Fruit fly (Drosophila melanogaster): ENCODE measurements around the gene Myc.

Myc gene

dm6 chrX:3431641-3432040 lies 58.7 kb downstream of the Myc start (continued):
- TF ChIP-seq gfzf (GFP tag; optimal IDR thresholded peaks at IDR 0.05) (no peak), H15 (GFP tag; IDR thresholded peaks at IDR 0.05) (peak; percentile 57; the same call in 1 of the 3 replicates), Xbp1 (GFP tag; optimal IDR thresholded peaks at IDR 0.05) (peak; percentile 69), wek (GFP tag; optimal IDR thresholded peaks at IDR 0.05) (no peak), fd96Cb (tag; optimal IDR thresholded peaks at IDR 0.05) (peak; percentile 58), pita (GFP tag; optimal IDR thresholded peaks at IDR 0.05) (no peak), sima (GFP tag; optimal IDR thresholded peaks at IDR 0.05) (no peak), hkb (optimal IDR thresholded peaks at IDR 0.05) (no peak), hkb (GFP tag; IDR thresholded peaks at IDR 0.05) (peak; percentile 62), CG13296 (GFP tag; optimal IDR thresholded peaks at IDR 0.05) (peak; percentile 36), CG31224 (GFP tag; IDR thresholded peaks at IDR 0.05) (peak; percentile 68), salm (tag; optimal IDR thresholded peaks at IDR 0.05) (peak; percentile 31), CG5245 (GFP tag; optimal IDR thresholded peaks at IDR 0.05) (no peak), Dp (GFP tag; optimal IDR thresholded peaks at IDR 0.05) (no peak), ara (GFP tag; IDR thresholded peaks at IDR 0.05) (peak; percentile 66; the same call in 1 of the 2 replicates), Dll (GFP tag; IDR thresholded peaks at IDR 0.05; ENCODE audit: partially characterized antibody) (no peak), ERR (GFP tag; optimal IDR thresholded peaks at IDR 0.05) (no peak), CG4404 (GFP tag; IDR thresholded peaks at IDR 0.05) (peak; percentile 67), sisA (GFP tag; IDR thresholded peaks at IDR 0.05) (peak; percentile 31; the same call in 1 of the 2 replicates), gem (tag; optimal IDR thresholded peaks at IDR 0.05) (peak; percentile 85), CG16813 (GFP tag; IDR thresholded peaks at IDR 0.05; ENCODE audit: partially characterized antibody) (no peak), Fer1 (GFP tag; optimal IDR thresholded peaks at IDR 0.05) (peak; percentile 37), CG9817 (tag; optimal IDR thresholded peaks at IDR 0.05) (peak; percentile 63), tll (GFP tag; optimal IDR thresholded peaks at IDR 0.05) (no peak), nau (GFP tag; optimal IDR thresholded peaks at IDR 0.05) (peak; percentile 9), NFAT (GFP tag; IDR thresholded peaks at IDR 0.05) (no peak), CG10366 (GFP tag; IDR thresholded peaks at IDR 0.05) (peak; percentile 85), CG17829 (tag; optimal IDR thresholded peaks at IDR 0.05) (peak; percentile 87), BtbVII (GFP tag; optimal IDR thresholded peaks at IDR 0.05) (peak; percentile 23), caup (GFP tag; optimal IDR thresholded peaks at IDR 0.05; ENCODE audit: severe bottlenecking) (peak; percentile 27), phol (tag; optimal IDR thresholded peaks at IDR 0.05) (peak; percentile 64), zen (tag; optimal IDR thresholded peaks at IDR 0.05) (peak; percentile 30), Dfd (GFP tag; optimal IDR thresholded peaks at IDR 0.05) (no peak), HLH54F (GFP tag; optimal IDR thresholded peaks at IDR 0.05) (no peak), CG9797 (GFP tag; optimal IDR thresholded peaks at IDR 0.05) (no peak), p53 (GFP tag; optimal IDR thresholded peaks at IDR 0.05) (no peak), ranshi (GFP tag; IDR thresholded peaks at IDR 0.05) (peak; percentile 55; the same call in 1 of the 2 replicates), CG14710 (tag; optimal IDR thresholded peaks at IDR 0.05) (peak; percentile 43), lmd (GFP tag; IDR thresholded peaks at IDR 0.05) (peak; percentile 85), ro (GFP tag; IDR thresholded peaks at IDR 0.05) (0 out of 2 replicates have a peak, but pooled peaks have one; percentile 24), TFAM (GFP tag; optimal IDR thresholded peaks at IDR 0.05) (no peak), Ssrp (tag; optimal IDR thresholded peaks at IDR 0.05) (peak; percentile 60), Asciz (GFP tag; optimal IDR thresholded peaks at IDR 0.05) (peak; percentile 38), Dbx (GFP tag; IDR thresholded peaks at IDR 0.05) (0 out of 3 replicates have a peak, but pooled peaks have one; percentile 40), Mrtf (GFP tag; IDR thresholded peaks at IDR 0.05) (peak; percentile 76; the same call in 2 of the 3 replicates), maf-S (GFP tag; optimal IDR thresholded peaks at IDR 0.05) (peak; percentile 2), CG34422 (GFP tag; IDR thresholded peaks at IDR 0.05) (peak; percentile 83), CoRest (tag; optimal IDR thresholded peaks at IDR 0.05) (peak; percentile 86), PHDP (tag; optimal IDR thresholded peaks at IDR 0.05) (peak; percentile 77), bbx (GFP tag; IDR thresholded peaks at IDR 0.05; ENCODE audit: partially characterized antibody) (no peak)
